Worm (Caenorhabditis elegans) whole organism, young adult: Measurements from ENCODE around the gene F46B6.5.

ENCODE experiments used
- C17E4.6 ChIP-seq: fragments of 200-800 bp; sonication (Bioruptor generic); IDR thresholded peaks from 2 replicates; pipeline ENCODE4 v1.3.6; 2022; ENCODE audit warnings: missing genetic modification reagents, missing genetic modification characterization, missing compliant biosample characterization
- K12H6.12 ChIP-seq: fragments of 200-800 bp; sonication (Bioruptor generic); optimal IDR thresholded peaks from 2 replicates; lab custom pipeline; 2018; ENCODE audit warnings: mild to moderate bottlenecking, missing genetic modification characterization, missing compliant biosample characterization
- Y53G8AR.9 ChIP-seq: fragments of 200-800 bp; sonication (Bioruptor generic); conservative IDR thresholded peaks from 2 replicates; pipeline ENCODE4 v1.3.6; 2022; ENCODE audit warnings: missing genetic modification reagents, missing genetic modification characterization, missing compliant biosample characterization
- Y79H2A.3 ChIP-seq: fragments of 200-800 bp; sonication (Bioruptor generic); conservative IDR thresholded peaks from 2 replicates; pipeline ENCODE4 v1.3.6; 2022; ENCODE audit warnings: missing genetic modification reagents, missing genetic modification characterization, missing compliant biosample characterization
- ama-1 ChIP-seq, 3 experiments: fragments of 150-350 bp in 1 of 3; sonication (generic microtip) in 2 of 3; optimal IDR thresholded peaks; 2 replicates each; lab custom pipeline; 2014 to 2018; ENCODE audit warnings: missing biosample characterization in 2 of 3, missing genetic modification characterization in 2 of 3, missing genetic modification reagents in 2 of 3
- atf-7 ChIP-seq: sonication (generic microtip); optimal IDR thresholded peaks from 2 replicates; lab custom pipeline; 2017; ENCODE audit warnings: mild to moderate bottlenecking, missing genetic modification characterization, missing compliant biosample characterization
- athp-1 ChIP-seq: sonication (generic microtip); optimal IDR thresholded peaks from 2 replicates; lab custom pipeline; 2017; ENCODE audit warnings: mild to moderate bottlenecking, missing genetic modification characterization, missing compliant biosample characterization
- attf-3 ChIP-seq: fragments of 200-800 bp; sonication (Bioruptor generic); conservative IDR thresholded peaks from 2 replicates; pipeline ENCODE4 v1.3.6; 2022; ENCODE audit warnings: missing genetic modification reagents, missing genetic modification characterization, missing compliant biosample characterization
- bed-1 ChIP-seq: fragments of 200-800 bp; sonication (Bioruptor generic); IDR thresholded peaks from 2 replicates; pipeline ENCODE4 v1.3.6; 2022; ENCODE audit warnings: missing genetic modification reagents, missing genetic modification characterization, missing compliant biosample characterization
- ccch-3 ChIP-seq: fragments of 200-800 bp; sonication (Bioruptor generic); optimal IDR thresholded peaks from 2 replicates; lab custom pipeline; 2018; ENCODE audit warnings: mild to moderate bottlenecking, missing genetic modification characterization, missing compliant biosample characterization
- ceh-100 ChIP-seq: fragments of 200-800 bp; sonication (Bioruptor generic); IDR thresholded peaks from 2 replicates; pipeline ENCODE4 v1.3.6; 2022; ENCODE audit warnings: missing genetic modification reagents, missing genetic modification characterization, missing compliant biosample characterization
- ceh-79 ChIP-seq: sonication (generic microtip); optimal IDR thresholded peaks from 2 replicates; lab custom pipeline; 2017; ENCODE audit warnings: mild to moderate bottlenecking, missing genetic modification characterization, missing compliant biosample characterization
- chd-7 ChIP-seq: sonication (generic microtip); optimal IDR thresholded peaks from 2 replicates; lab custom pipeline; 2016; ENCODE audit warnings: mild to moderate bottlenecking, missing genetic modification characterization, moderate library complexity, missing compliant biosample characterization
- dox-1 ChIP-seq: fragments of 200-800 bp; sonication (Bioruptor generic); IDR thresholded peaks from 2 replicates; pipeline ENCODE4 v1.3.6; 2022; ENCODE audit warnings: missing genetic modification reagents, missing genetic modification characterization, missing compliant biosample characterization
- efl-1 ChIP-seq: fragments of 150-350 bp; optimal IDR thresholded peaks from 2 replicates; lab custom pipeline; 2014; ENCODE audit warnings: missing biosample characterization, missing genetic modification reagents, missing genetic modification characterization
- egl-18 ChIP-seq: fragments of 200-800 bp; sonication (Bioruptor generic); IDR thresholded peaks from 2 replicates; pipeline ENCODE4 v1.3.6; 2022; ENCODE audit warnings: missing genetic modification reagents, missing genetic modification characterization, missing compliant biosample characterization
- egl-44 ChIP-seq: fragments of 200-800 bp; sonication (Bioruptor generic); IDR thresholded peaks from 2 replicates; pipeline ENCODE4 v1.3.6; 2022; ENCODE audit warnings: missing genetic modification reagents, missing genetic modification characterization, missing compliant biosample characterization
- egrh-3 ChIP-seq: fragments of 200-800 bp; sonication (Bioruptor generic); IDR thresholded peaks from 2 replicates; pipeline ENCODE4 v1.3.6; 2022; ENCODE audit warnings: missing genetic modification reagents, missing genetic modification characterization, missing compliant biosample characterization
- ekl-4 ChIP-seq: fragments of 200-800 bp; sonication (Bioruptor generic); IDR thresholded peaks from 2 replicates; pipeline ENCODE4 v1.3.6; 2022; ENCODE audit warnings: missing genetic modification reagents, missing genetic modification characterization, missing compliant biosample characterization
- him-1 ChIP-seq: sonication (generic microtip); optimal IDR thresholded peaks from 2 replicates; lab custom pipeline; 2016; ENCODE audit warnings: missing genotype, missing genetic modification reagents, missing genetic modification characterization, missing compliant biosample characterization
- hlh-26 ChIP-seq: fragments of 200-800 bp; sonication (Bioruptor generic); conservative IDR thresholded peaks from 2 replicates; pipeline ENCODE4 v1.3.6; 2022; ENCODE audit warnings: missing genetic modification reagents, missing genetic modification characterization, missing compliant biosample characterization
- hrde-1 ChIP-seq: sonication (generic microtip); optimal IDR thresholded peaks from 2 replicates; lab custom pipeline; 2016; ENCODE audit warnings: missing genetic modification characterization, mild to moderate bottlenecking, missing compliant biosample characterization, moderate library complexity, missing genotype, missing genetic modification reagents, borderline replicate concordance
- lag-1 ChIP-seq: fragments of 200-800 bp; sonication (Bioruptor generic); IDR thresholded peaks from 2 replicates; pipeline ENCODE4 v1.3.6; 2022; ENCODE audit warnings: missing genetic modification reagents, missing genetic modification characterization, missing compliant biosample characterization
- lir-1 ChIP-seq: fragments of 200-800 bp; sonication (Bioruptor generic); conservative IDR thresholded peaks from 2 replicates; pipeline ENCODE4 v1.3.6; 2022; ENCODE audit warnings: missing genetic modification reagents, missing genetic modification characterization, missing compliant biosample characterization
- lsl-1 ChIP-seq: fragments of 200-800 bp; sonication (Bioruptor generic); optimal IDR thresholded peaks from 2 replicates; lab custom pipeline; 2018; ENCODE audit warnings: mild to moderate bottlenecking, missing genetic modification characterization, moderate library complexity, missing compliant biosample characterization
- madf-10 ChIP-seq: sonication (generic microtip); optimal IDR thresholded peaks from 2 replicates; lab custom pipeline; 2016; ENCODE audit warnings: mild to moderate bottlenecking, missing genetic modification characterization, missing compliant biosample characterization
- madf-6 ChIP-seq: fragments of 200-800 bp; sonication (Bioruptor generic); IDR thresholded peaks from 2 replicates; pipeline ENCODE4 v1.3.6; 2022; ENCODE audit warnings: missing genetic modification reagents, missing genetic modification characterization, missing compliant biosample characterization
- mcd-1 ChIP-seq: fragments of 200-800 bp; sonication (Bioruptor generic); IDR thresholded peaks from 2 replicates; pipeline ENCODE4 v1.3.6; 2022; ENCODE audit warnings: missing genetic modification reagents, missing genetic modification characterization, missing compliant biosample characterization
- nfya-1 ChIP-seq: sonication (generic microtip); optimal IDR thresholded peaks from 2 replicates; lab custom pipeline; 2017; ENCODE audit warnings: antibody characterized with exemption, missing compliant biosample characterization, missing genetic modification characterization, borderline replicate concordance; ENCODE audit not compliant: insufficient read depth
- nhr-80 ChIP-seq: sonication (generic microtip); optimal IDR thresholded peaks from 2 replicates; lab custom pipeline; 2016; ENCODE audit warnings: missing genetic modification characterization, missing compliant biosample characterization
- nhr-90 ChIP-seq: sonication (generic microtip); optimal IDR thresholded peaks from 2 replicates; lab custom pipeline; 2016; ENCODE audit warnings: missing genotype, mild to moderate bottlenecking, missing genetic modification characterization, missing compliant biosample characterization
- rec-8 ChIP-seq, 2 experiments: sonication (generic microtip); optimal IDR thresholded peaks; 2 replicates each; lab custom pipeline; 2016; ENCODE audit warnings: mild to moderate bottlenecking in 2 of 2, missing genetic modification characterization in 2 of 2, missing genetic modification reagents in 2 of 2, missing genotype in 2 of 2, missing biosample characterization in 1 of 2, missing compliant biosample characterization in 1 of 2, moderate library complexity in 1 of 2
- rpc-1 ChIP-seq, 2 experiments: fragments of 150-350 bp in 1 of 2; sonication (generic microtip) in 1 of 2; optimal IDR thresholded peaks; 2 replicates each; lab custom pipeline; 2014 to 2018; ENCODE audit warnings: missing biosample characterization in 1 of 2, missing genetic modification characterization in 1 of 2, missing genetic modification reagents in 1 of 2, missing genotype in 1 of 2
- snpc-4 ChIP-seq, 5 experiments: fragments of 150-350 bp in 1 of 5; sonication (generic microtip) in 4 of 5; optimal IDR thresholded peaks; 2 replicates each; lab custom pipeline; 2014 to 2018; ENCODE audit warnings: missing genetic modification characterization in 5 of 5, missing biosample characterization in 3 of 5, antibody characterized with exemption in 2 of 5, mild to moderate bottlenecking in 2 of 5, missing compliant biosample characterization in 2 of 5, missing genotype in 2 of 5, moderate library complexity in 2 of 5, missing genetic modification reagents in 1 of 5
- tbp1 ChIP-seq: fragments of 200-800 bp; sonication (Bioruptor generic); optimal IDR thresholded peaks from 2 replicates; lab custom pipeline; 2018; ENCODE audit warnings: mild to moderate bottlenecking, missing genetic modification characterization, missing compliant biosample characterization
- tbx-9 ChIP-seq: sonication (generic microtip); optimal IDR thresholded peaks from 2 replicates; lab custom pipeline; 2016; ENCODE audit warnings: borderline replicate concordance, missing genetic modification characterization, inconsistent platforms, missing compliant biosample characterization
- unc-62 ChIP-seq: fragments of 150-350 bp; optimal IDR thresholded peaks from 2 replicates; lab custom pipeline; 2014; ENCODE audit warnings: missing biosample characterization, missing genetic modification reagents, missing genetic modification characterization
- xnd-1 ChIP-seq: sonication (generic microtip); optimal IDR thresholded peaks from 2 replicates; lab custom pipeline; 2016; ENCODE audit warnings: missing genotype, missing genetic modification reagents, missing genetic modification characterization, missing compliant biosample characterization
- ztf-22 ChIP-seq: fragments of 200-800 bp; sonication (Bioruptor generic); optimal IDR thresholded peaks from 2 replicates; lab custom pipeline; 2018; ENCODE audit warnings: mild to moderate bottlenecking, missing genetic modification characterization, moderate library complexity, missing compliant biosample characterization
- ztf-25 ChIP-seq: fragments of 200-800 bp; sonication (Bioruptor generic); IDR thresholded peaks from 2 replicates; pipeline ENCODE4 v1.3.6; 2022; ENCODE audit warnings: missing genetic modification reagents, missing genetic modification characterization, missing compliant biosample characterization
- ztf-26 ChIP-seq: sonication (generic microtip); optimal IDR thresholded peaks from 2 replicates; lab custom pipeline; 2017; ENCODE audit warnings: missing genetic modification characterization, missing compliant biosample characterization
- ztf-28 ChIP-seq: fragments of 200-800 bp; sonication (Bioruptor generic); IDR thresholded peaks from 2 replicates; pipeline ENCODE4 v1.3.6; 2022; ENCODE audit warnings: missing genetic modification reagents, missing genetic modification characterization, missing compliant biosample characterization
- ztf-3 ChIP-seq: fragments of 200-800 bp; sonication (Bioruptor generic); optimal IDR thresholded peaks from 2 replicates; lab custom pipeline; 2018; ENCODE audit warnings: mild to moderate bottlenecking, missing genetic modification characterization, missing compliant biosample characterization
- ztf-6 ChIP-seq: fragments of 200-800 bp; sonication (Bioruptor generic); IDR thresholded peaks from 2 replicates; pipeline ENCODE4 v1.3.6; 2022; ENCODE audit warnings: missing genetic modification reagents, missing genetic modification characterization, missing compliant biosample characterization

The F46B6.5 gene

DNA sequence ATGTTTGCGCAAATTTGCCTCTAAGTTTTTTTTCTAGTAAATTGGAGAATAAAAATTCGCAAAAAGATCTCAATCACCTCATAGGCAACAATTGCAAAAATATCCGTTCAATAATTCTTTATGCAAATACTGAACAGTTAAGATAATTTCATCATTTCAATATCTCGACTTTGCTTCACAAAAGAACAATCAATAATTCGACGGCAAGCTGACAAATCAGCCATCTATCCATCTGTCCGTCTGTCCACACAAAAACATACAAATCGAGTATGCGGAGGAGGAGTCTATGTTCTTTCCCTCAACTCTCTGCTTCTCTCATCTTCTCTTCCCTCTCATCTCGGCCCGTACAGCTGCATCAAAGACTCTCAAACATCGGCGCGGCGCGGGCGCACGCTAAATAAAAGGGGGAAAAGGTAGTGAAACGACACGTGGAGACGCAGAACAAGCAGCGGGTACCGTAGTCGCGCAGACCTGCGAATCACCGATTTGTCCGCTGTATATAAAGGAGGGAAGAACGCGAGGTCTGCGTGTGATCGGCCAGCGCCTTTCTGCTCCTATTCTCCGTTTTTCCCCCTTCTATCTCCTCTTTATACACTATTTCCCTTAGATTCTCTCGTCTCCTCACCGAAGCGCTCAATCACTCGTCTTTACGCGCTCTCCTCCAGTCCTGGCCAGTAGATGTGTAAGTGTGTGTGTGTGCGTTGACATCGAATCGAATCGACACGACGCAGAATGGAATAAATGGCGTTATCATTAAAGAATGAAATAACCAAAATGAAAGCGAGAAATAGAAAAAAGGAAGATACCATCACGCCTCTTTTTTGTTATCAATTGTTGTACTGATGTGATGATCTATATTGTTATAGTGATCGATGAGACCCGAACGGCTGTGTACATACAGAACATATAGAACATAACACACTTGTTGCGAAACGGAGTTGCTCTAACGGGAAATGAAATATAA lies 51.8 kb downstream of the F46B6.5 start (continued):
- TF ChIP-seq ztf-25 (GFP tag; lab: Robert Waterston, UW) (0 out of 2 replicates have a peak, but pooled peaks have one; percentile 46), athp-1 (tag; lab: Kevin White, UChicago) (peak; percentile 59), C17E4.6 (GFP tag; lab: Robert Waterston, UW) (peak; percentile 50; the same call in 1 of the 2 replicates), attf-3 (peak; percentile 62), snpc-4 (GFP tag; optimal IDR thresholded peaks at IDR 0.05; lab: Kevin White, UChicago) (peak; percentile 55), snpc-4 (tag; optimal IDR thresholded peaks at IDR 0.05; lab: Kevin White, UChicago) (peak; percentile 42 to 79 (median 78)), Y53G8AR.9 (GFP tag; lab: Robert Waterston, UW) (peak; percentile 82), mcd-1 (peak; percentile 84), nhr-90 (tag; lab: Kevin White, UChicago) (peak; percentile 89), rec-8 (tag; optimal IDR thresholded peaks at IDR 0.05; lab: Kevin White, UChicago) (peak in 1 of 2 experiments; percentile 2), hlh-26 (GFP tag; lab: Robert Waterston, UW) (no peak), lsl-1 (GFP tag; lab: Kevin White, UChicago) (no peak), ceh-100 (peak; percentile 33; the same call in 1 of the 2 replicates), lag-1 (GFP tag; lab: Robert Waterston, UW) (no peak), xnd-1 (tag; lab: Kevin White, UChicago) (no peak), efl-1 (no peak), tbp1 (peak; percentile 77), madf-10 (tag; lab: Kevin White, UChicago) (peak; percentile 90), madf-6 (GFP tag; lab: Robert Waterston, UW) (peak; percentile 19), him-1 (tag; lab: Kevin White, UChicago) (no peak), ama-1 (optimal IDR thresholded peaks at IDR 0.05; lab: Kevin White, UChicago) (peak; percentile 99), ama-1 (GFP tag; optimal IDR thresholded peaks at IDR 0.05; lab: Kevin White, UChicago) (peak in 1 of 2 experiments; percentile 43), nfya-1 (tag; lab: Kevin White, UChicago) (no peak), nhr-80 (tag; lab: Kevin White, UChicago) (peak; percentile 97), Y79H2A.3 (GFP tag; lab: Robert Waterston, UW) (no peak), ztf-26 (tag; lab: Kevin White, UChicago) (peak; percentile 90), unc-62 (GFP tag; lab: Kevin White, UChicago) (peak; percentile 32), ztf-3 (GFP tag; lab: Kevin White, UChicago) (peak; percentile 65), ekl-4 (peak; percentile 81), bed-1 (GFP tag; lab: Robert Waterston, UW) (no peak), egl-44 (GFP tag; lab: Robert Waterston, UW) (peak; percentile 71; the same call in 1 of the 2 replicates), ztf-28 (GFP tag; lab: Robert Waterston, UW) (0 out of 2 replicates have a peak, but pooled peaks have one; percentile 4), tbx-9 (tag; lab: Kevin White, UChicago) (no peak), atf-7 (tag; lab: Kevin White, UChicago) (peak; percentile 93), egl-18 (0 out of 2 replicates have a peak, but pooled peaks have one; percentile 13), ccch-3 (peak; percentile 18), egrh-3 (GFP tag; lab: Robert Waterston, UW) (peak; percentile 80), chd-7 (tag; lab: Kevin White, UChicago) (peak; percentile 96), rpc-1 (optimal IDR thresholded peaks at IDR 0.05; lab: Kevin White, UChicago) (no peak), rpc-1 (tag; optimal IDR thresholded peaks at IDR 0.05; lab: Kevin White, UChicago) (no peak), ceh-79 (tag; lab: Kevin White, UChicago) (no peak), ztf-6 (GFP tag; lab: Robert Waterston, UW) (0 out of 2 replicates have a peak, but pooled peaks have one; percentile 62), ztf-22 (GFP tag; lab: Kevin White, UChicago) (peak; percentile 72), K12H6.12 (tag; lab: Kevin White, UChicago) (peak; percentile 98), hrde-1 (tag; lab: Kevin White, UChicago) (no peak), lir-1 (GFP tag; lab: Robert Waterston, UW) (peak; percentile 70), dox-1 (peak; percentile 92)
